Worm (Caenorhabditis elegans): ENCODE measurements around the gene tbc-8.

ce11 chrIII:10354591-10354990 lies 10.2 kb upstream of the tbc-8 start:
- TF ChIP-seq F33H1.4 (GFP tag; IDR thresholded peaks at IDR 0.05) (no peak), ceh-100 (GFP tag; IDR thresholded peaks at IDR 0.05) (no peak), hmg-20 (GFP tag; IDR thresholded peaks at IDR 0.05) (no peak), pha-4 (tag; optimal IDR thresholded peaks at IDR 0.05) (no peak), F37B4.10 (GFP tag; IDR thresholded peaks at IDR 0.05) (no peak), dpff-1 (tag; optimal IDR thresholded peaks at IDR 0.05) (no peak)

Measured in whole organism, young adult.